Worm (Caenorhabditis elegans): ENCODE measurements around the gene BE10.3.

DNA sequence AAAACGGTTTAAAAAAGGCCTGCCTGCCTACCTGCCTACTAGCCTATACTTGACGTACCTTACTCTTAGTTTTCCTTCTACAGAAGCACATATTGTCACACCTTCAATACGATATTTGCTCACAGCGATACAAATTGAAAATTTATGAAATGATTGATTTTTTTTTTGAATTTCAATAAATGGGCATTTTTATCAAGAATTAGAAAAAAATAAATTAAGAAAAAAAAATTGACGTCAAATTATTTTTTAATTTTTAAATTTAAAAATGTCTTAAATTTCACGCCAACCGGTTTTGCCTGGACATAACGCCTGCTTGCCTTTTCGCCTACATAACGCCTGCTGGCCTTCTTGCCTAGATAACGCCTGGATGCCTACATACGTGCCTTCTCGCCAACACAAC lies 1.1 kb upstream of the BE10.3 start, which contains the start of gene BE10.5:
- TF ChIP-seq hmbx-1 (tag; optimal IDR thresholded peaks at IDR 0.05) (no peak), hnd-1 (tag; optimal IDR thresholded peaks at IDR 0.05) (no peak), ama-1 (optimal IDR thresholded peaks at IDR 0.05) (no peak), tbx-37 (GFP tag; conservative IDR thresholded peaks at IDR 0.05) (no peak)
